Worm (Caenorhabditis elegans) whole organism, L2 larva: ENCODE data around the gene C18A11.1.
A peak's percentile ranks its signal among the peaks of the same experiment; 100 is the strongest.

Experiments used
- C34F6.9 ChIP-seq: fragments of 150-350 bp; optimal IDR thresholded peaks from 2 replicates; lab custom pipeline; 2014; ENCODE audit warnings: missing biosample characterization, missing genetic modification characterization
- R02D3.7 ChIP-seq: fragments of 150-350 bp; optimal IDR thresholded peaks from 2 replicates; lab custom pipeline; 2014; ENCODE audit warnings: missing biosample characterization, missing genetic modification characterization
- Y55F3AM.14 ChIP-seq: fragments of 200-800 bp; sonication (Bioruptor generic); optimal IDR thresholded peaks from 2 replicates; lab custom pipeline; 2018; ENCODE audit warnings: mild to moderate bottlenecking, missing genetic modification characterization, missing compliant biosample characterization
- ZK546.5 ChIP-seq: sonication (generic microtip); optimal IDR thresholded peaks from 2 replicates; lab custom pipeline; 2017; ENCODE audit warnings: missing biosample characterization, missing genetic modification characterization
- alr-1 ChIP-seq: fragments of 150-350 bp; optimal IDR thresholded peaks from 2 replicates; lab custom pipeline; 2014; ENCODE audit warnings: missing biosample characterization, missing genetic modification characterization
- ama-1 ChIP-seq: fragments of 150-350 bp; optimal IDR thresholded peaks from 2 replicates; lab custom pipeline; 2018; ENCODE audit warnings: inconsistent platforms
- blmp-1 ChIP-seq: sonication (generic microtip); optimal IDR thresholded peaks from 2 replicates; lab custom pipeline; 2017; ENCODE audit warnings: missing genetic modification characterization, mild to moderate bottlenecking, missing compliant biosample characterization, antibody characterized with exemption, moderate library complexity; ENCODE audit not compliant: insufficient read depth
- ceh-16 ChIP-seq: fragments of 150-350 bp; optimal IDR thresholded peaks from 2 replicates; lab custom pipeline; 2014; ENCODE audit warnings: missing biosample characterization, missing genetic modification characterization
- elt-1 ChIP-seq: fragments of 150-350 bp; optimal IDR thresholded peaks from 2 replicates; lab custom pipeline; 2014; ENCODE audit warnings: missing biosample characterization, missing genetic modification characterization
- elt-3 ChIP-seq: sonication (generic microtip); optimal IDR thresholded peaks from 2 replicates; lab custom pipeline; 2017; ENCODE audit warnings: missing biosample characterization, missing genetic modification characterization
- fos-1 ChIP-seq: fragments of 150-350 bp; optimal IDR thresholded peaks from 2 replicates; lab custom pipeline; 2014; ENCODE audit warnings: missing biosample characterization, missing genetic modification characterization
- gmeb-1 ChIP-seq: fragments of 150-350 bp; optimal IDR thresholded peaks from 2 replicates; lab custom pipeline; 2014; ENCODE audit warnings: missing biosample characterization, missing genetic modification characterization
- lin-11 ChIP-seq: fragments of 150-350 bp; sonication (generic microtip); optimal IDR thresholded peaks from 2 replicates; lab custom pipeline; 2014; ENCODE audit warnings: missing biosample characterization, missing genetic modification characterization, inconsistent platforms, mixed read lengths
- lin-13 ChIP-seq: fragments of 150-350 bp; optimal IDR thresholded peaks from 2 replicates; lab custom pipeline; 2014; ENCODE audit warnings: missing biosample characterization, missing genetic modification reagents, missing genetic modification characterization
- lsy-2 ChIP-seq, 2 experiments: fragments of 150-350 bp in 1 of 2; sonication (generic microtip) in 1 of 2; optimal IDR thresholded peaks; 2 replicates each; lab custom pipeline; 2014 to 2017; ENCODE audit warnings: missing biosample characterization in 2 of 2, missing genetic modification characterization in 2 of 2
- mbf-1 ChIP-seq: sonication (generic microtip); optimal IDR thresholded peaks from 2 replicates; lab custom pipeline; 2017; ENCODE audit warnings: missing biosample characterization, missing genetic modification characterization
- mdl-1 ChIP-seq, 2 experiments: fragments of 150-350 bp in 1 of 2; sonication (generic microtip) in 1 of 2; optimal IDR thresholded peaks; 2 replicates each; lab custom pipeline; 2017; ENCODE audit warnings: missing biosample characterization in 2 of 2, missing genetic modification characterization in 2 of 2
- nhr-12 ChIP-seq: fragments of 150-350 bp; optimal IDR thresholded peaks from 2 replicates; lab custom pipeline; 2014; ENCODE audit warnings: missing biosample characterization, missing genetic modification characterization
- nhr-129 ChIP-seq: fragments of 150-350 bp; optimal IDR thresholded peaks from 2 replicates; lab custom pipeline; 2014; ENCODE audit warnings: missing biosample characterization, missing genetic modification characterization
- nhr-21 ChIP-seq: fragments of 150-350 bp; optimal IDR thresholded peaks from 2 replicates; lab custom pipeline; 2014; ENCODE audit warnings: missing biosample characterization, missing genetic modification characterization
- nhr-23 ChIP-seq: fragments of 150-350 bp; optimal IDR thresholded peaks from 2 replicates; lab custom pipeline; 2014; ENCODE audit warnings: missing biosample characterization, missing genetic modification reagents, missing genetic modification characterization
- nhr-6 ChIP-seq: fragments of 150-350 bp; optimal IDR thresholded peaks from 2 replicates; lab custom pipeline; 2014; ENCODE audit warnings: missing biosample characterization, missing genetic modification characterization
- nhr-77 ChIP-seq: fragments of 150-350 bp; optimal IDR thresholded peaks from 2 replicates; lab custom pipeline; 2014; ENCODE audit warnings: missing biosample characterization, missing genetic modification characterization
- peb-1 ChIP-seq: fragments of 150-350 bp; optimal IDR thresholded peaks from 2 replicates; lab custom pipeline; 2014; ENCODE audit warnings: missing biosample characterization, missing genetic modification characterization
- sem-4 ChIP-seq: fragments of 150-350 bp; optimal IDR thresholded peaks from 2 replicates; lab custom pipeline; 2014; ENCODE audit warnings: missing biosample characterization, missing genetic modification reagents, missing genetic modification characterization
- skn-1 ChIP-seq: sonication (generic microtip); optimal IDR thresholded peaks from 2 replicates; lab custom pipeline; 2017; ENCODE audit warnings: missing biosample characterization, missing genetic modification characterization
- sma-3 ChIP-seq: sonication (generic microtip); optimal IDR thresholded peaks from 2 replicates; lab custom pipeline; 2016; ENCODE audit warnings: missing genetic modification reagents, missing genetic modification characterization, missing compliant biosample characterization
- sma-9 ChIP-seq, 2 experiments: fragments of 150-350 bp in 1 of 2; sonication (generic microtip) in 1 of 2; optimal IDR thresholded peaks; 2 replicates each; lab custom pipeline; 2014 to 2016; ENCODE audit warnings: missing genetic modification characterization in 2 of 2, mild to moderate bottlenecking in 1 of 2, missing biosample characterization in 1 of 2, missing compliant biosample characterization in 1 of 2, missing genetic modification reagents in 1 of 2, moderate library complexity in 1 of 2
- unc-39 ChIP-seq: fragments of 150-350 bp; optimal IDR thresholded peaks from 2 replicates; lab custom pipeline; 2014; ENCODE audit warnings: missing biosample characterization, missing genetic modification characterization
- unc-55 ChIP-seq: fragments of 150-350 bp; sonication (generic microtip); optimal IDR thresholded peaks from 3 replicates; lab custom pipeline; 2014; ENCODE audit warnings: missing biosample characterization, missing genetic modification reagents, missing genetic modification characterization
- unc-62 ChIP-seq: fragments of 150-350 bp; optimal IDR thresholded peaks from 2 replicates; lab custom pipeline; 2014; ENCODE audit warnings: missing biosample characterization, missing genetic modification reagents, missing genetic modification characterization
- zag-1 ChIP-seq: fragments of 150-350 bp; optimal IDR thresholded peaks from 2 replicates; lab custom pipeline; 2014; ENCODE audit warnings: missing biosample characterization, missing genetic modification characterization
- ztf-1 ChIP-seq: fragments of 200-800 bp; sonication (Bioruptor generic); conservative IDR thresholded peaks from 2 replicates; pipeline ENCODE4 v1.3.6; 2022; ENCODE audit warnings: missing genetic modification characterization, missing compliant biosample characterization
- ztf-11 ChIP-seq: sonication (generic microtip); optimal IDR thresholded peaks from 2 replicates; lab custom pipeline; 2017; ENCODE audit warnings: missing biosample characterization, missing genetic modification characterization
- ztf-4 ChIP-seq: fragments of 150-350 bp; optimal IDR thresholded peaks from 2 replicates; lab custom pipeline; 2014; ENCODE audit warnings: missing biosample characterization, missing genetic modification characterization

C18A11.1 gene

DNA sequence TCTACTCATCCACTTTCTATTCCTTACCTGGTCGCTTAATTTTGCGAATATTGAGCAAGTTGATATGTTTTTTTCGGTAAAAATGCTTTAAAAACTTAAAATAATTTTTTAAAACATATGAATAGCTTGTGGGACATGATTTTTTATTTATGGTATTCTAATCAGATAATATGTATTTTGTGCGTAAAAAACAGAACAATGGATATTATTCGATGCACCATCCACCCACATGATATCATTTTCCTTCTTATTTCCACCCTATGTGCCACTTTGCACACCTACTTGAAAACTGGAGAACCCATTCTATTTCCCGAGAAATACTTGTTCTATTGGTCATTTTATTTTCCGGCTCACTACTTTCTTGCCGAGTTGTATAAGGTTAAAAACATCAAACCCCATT, 1.9 kb upstream of the C18A11.1 start, which contains the start of gene C18A11.2:
Gene C18A11.2 (plus strand): TSS at position 301 of the 400 bp plus-strand sequence.
- TF ChIP-seq skn-1 (tag; lab: Kevin White, UChicago) (no peak), zag-1 (tag; lab: Kevin White, UChicago) (no peak), unc-55 (GFP tag; lab: Kevin White, UChicago) (no peak), sem-4 (tag; lab: Kevin White, UChicago) (no peak), nhr-23 (no peak)

ce11 chrX:8074527-8074926, 5.4 kb downstream of the C18A11.1 start:
- TF ChIP-seq nhr-23 (no peak), alr-1 (tag; lab: Kevin White, UChicago) (no peak), gmeb-1 (tag; lab: Kevin White, UChicago) (no peak), ztf-11 (tag; lab: Kevin White, UChicago) (no peak), Y55F3AM.14 (GFP tag; lab: Kevin White, UChicago) (no peak), lsy-2 (tag; optimal IDR thresholded peaks at IDR 0.05; lab: Kevin White, UChicago) (no peak), ztf-1 (GFP tag; lab: Robert Waterston, UW) (no peak), nhr-12 (no peak), skn-1 (tag; lab: Kevin White, UChicago) (no peak), elt-3 (tag; lab: Kevin White, UChicago) (no peak), sma-3 (GFP tag; lab: Kevin White, UChicago) (no peak), nhr-21 (tag; lab: Kevin White, UChicago) (no peak), unc-39 (no peak), blmp-1 (tag; lab: Kevin White, UChicago) (no peak), ZK546.5 (no peak), R02D3.7 (tag; lab: Kevin White, UChicago) (no peak), mbf-1 (no peak), mdl-1 (tag; optimal IDR thresholded peaks at IDR 0.05; lab: Kevin White, UChicago) (no peak)
- TF ChIP-seq, all 48 proteins: peak for 0

DNA sequence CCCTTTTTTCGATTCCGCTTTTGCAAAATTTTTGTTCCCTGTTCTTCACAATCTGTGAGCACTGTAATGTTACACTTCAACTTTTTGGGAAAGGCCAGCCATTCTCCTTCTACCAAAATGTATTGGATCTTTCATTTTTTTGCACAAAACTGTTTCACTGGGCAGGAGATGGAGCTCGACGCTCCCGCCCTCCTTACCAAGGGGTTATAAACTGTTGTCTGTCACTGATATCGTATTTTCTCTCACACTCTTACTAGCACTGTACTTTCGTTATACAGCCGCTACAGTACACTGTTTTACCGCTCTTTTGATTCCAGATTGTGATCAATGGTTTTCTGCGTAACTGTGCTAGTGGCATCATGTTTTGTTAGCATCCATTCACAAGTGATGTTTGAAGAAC, 8.6 kb downstream of the C18A11.1 start, which contains the start of gene C46F2.1:
Gene C46F2.1 (plus strand): TSS at position 301 of the 400 bp plus-strand sequence.
- no peak for TF ChIP-seq sem-4 (tag; lab: Kevin White, UChicago)
- no peak for TF ChIP-seq ama-1 (lab: Kevin White, UChicago)
- no peak for TF ChIP-seq nhr-6 (tag; lab: Kevin White, UChicago)
- no peak for TF ChIP-seq unc-39
- TF ChIP-seq gmeb-1 (tag; lab: Kevin White, UChicago) = no peak
- TF ChIP-seq ztf-4 (tag; lab: Kevin White, UChicago) = no peak
- no peak for TF ChIP-seq unc-55 (GFP tag; lab: Kevin White, UChicago)
- no peak for TF ChIP-seq alr-1 (tag; lab: Kevin White, UChicago)
- no peak for TF ChIP-seq fos-1 (tag; lab: Kevin White, UChicago)
- no peak for TF ChIP-seq lin-13
- no peak for TF ChIP-seq nhr-21 (tag; lab: Kevin White, UChicago)
- no peak for TF ChIP-seq nhr-129 (tag; lab: Kevin White, UChicago)
- TF ChIP-seq blmp-1 (tag; lab: Kevin White, UChicago) = no peak
- TF ChIP-seq skn-1 (tag; lab: Kevin White, UChicago) = no peak
- no peak for TF ChIP-seq C34F6.9 (tag; lab: Kevin White, UChicago)
- no peak for TF ChIP-seq nhr-77
- TF ChIP-seq lin-11 = no peak
- no peak for TF ChIP-seq elt-1 (tag; lab: Kevin White, UChicago)
- no peak for TF ChIP-seq lsy-2 (tag; optimal IDR thresholded peaks at IDR 0.05; lab: Kevin White, UChicago)
- TF ChIP-seq peb-1 (tag; lab: Kevin White, UChicago) = no peak

ce11 chrX:8078374-8078773, 9.2 kb downstream of the C18A11.1 start:
- TF ChIP-seq nhr-21 (tag; lab: Kevin White, UChicago) (no peak), nhr-6 (tag; lab: Kevin White, UChicago) (no peak), fos-1 (tag; lab: Kevin White, UChicago) (peak; percentile 11), sma-9 (GFP tag; optimal IDR thresholded peaks at IDR 0.05; lab: Kevin White, UChicago) (no peak), sma-9 (tag; optimal IDR thresholded peaks at IDR 0.05; lab: Kevin White, UChicago) (no peak), ceh-16 (tag; lab: Kevin White, UChicago) (no peak), unc-62 (GFP tag; lab: Kevin White, UChicago) (no peak)
